Fruit fly (Drosophila melanogaster) whole organism, embryonic: ENCODE results near the gene CG8034.

Experiments used
- Awh ChIP-seq: fragments of 200-800 bp; sonication (Bioruptor generic); IDR thresholded peaks from 2 replicates; pipeline ENCODE4, ENCODE4 v1.3.6; 2022; ENCODE audit warnings: missing biosample characterization, missing genetic modification characterization
- Bgb ChIP-seq: fragments of 200-800 bp; sonication (Bioruptor generic); IDR thresholded peaks from 2 replicates; pipeline ENCODE4 v1.3.6; 2022; ENCODE audit warnings: missing biosample characterization, missing genetic modification characterization; ENCODE audit not compliant: partially characterized antibody
- Blimp-1 ChIP-seq: fragments of 200-800 bp; sonication (Bioruptor generic); optimal IDR thresholded peaks from 3 replicates; lab custom pipeline; 2018; ENCODE audit warnings: missing biosample characterization, missing genetic modification characterization, mild to moderate bottlenecking, moderate library complexity, missing genetic modification reagents
- CG12236 ChIP-seq: fragments of 200-800 bp; sonication (Bioruptor generic); optimal IDR thresholded peaks from 2 replicates; lab custom pipeline; 2016; ENCODE audit warnings: missing biosample characterization, missing genetic modification characterization
- CG13287 ChIP-seq: fragments of 200-800 bp; sonication (Bioruptor generic); IDR thresholded peaks from 2 replicates; pipeline ENCODE4 v1.3.6; 2022; ENCODE audit warnings: missing biosample characterization, missing genetic modification characterization; ENCODE audit not compliant: partially characterized antibody
- CG14710 ChIP-seq: fragments of 200-800 bp; sonication (Bioruptor generic); optimal IDR thresholded peaks from 3 replicates; lab custom pipeline; 2019; ENCODE audit warnings: missing biosample characterization, mild to moderate bottlenecking, missing genetic modification characterization, moderate library complexity
- CG14965 ChIP-seq: fragments of 200-800 bp; sonication (Bioruptor generic); optimal IDR thresholded peaks from 2 replicates; lab custom pipeline; 2016; ENCODE audit warnings: missing biosample characterization, missing genetic modification characterization, borderline replicate concordance
- CG1602 ChIP-seq: fragments of 200-800 bp; sonication (Bioruptor generic); optimal IDR thresholded peaks from 3 replicates; lab custom pipeline; 2016; ENCODE audit warnings: missing biosample characterization, missing genetic modification characterization
- CG17568 ChIP-seq: fragments of 200-800 bp; sonication (Bioruptor generic); optimal IDR thresholded peaks from 2 replicates; lab custom pipeline; 2018; ENCODE audit warnings: missing biosample characterization, mild to moderate bottlenecking, missing genetic modification characterization, moderate library complexity
- CG17612 ChIP-seq: fragments of 200-800 bp; sonication (Bioruptor generic); IDR thresholded peaks from 2 replicates; pipeline ENCODE4 v1.3.6; 2022; ENCODE audit warnings: missing biosample characterization, missing genetic modification characterization
- CG32532 ChIP-seq: fragments of 200-800 bp; sonication (Bioruptor generic); IDR thresholded peaks from 2 replicates; pipeline ENCODE4 v1.3.6; 2022; ENCODE audit warnings: missing biosample characterization, missing genetic modification characterization
- CG4404 ChIP-seq: fragments of 200-800 bp; sonication (Bioruptor generic); IDR thresholded peaks from 2 replicates; pipeline ENCODE4 v1.3.6; 2022; ENCODE audit warnings: missing biosample characterization, missing genetic modification characterization
- CG6175 ChIP-seq: fragments of 200-800 bp; sonication (Bioruptor generic); IDR thresholded peaks from 3 replicates; pipeline ENCODE4 v1.3.6; 2022; ENCODE audit warnings: missing biosample characterization, missing genetic modification characterization
- CG6854 ChIP-seq: fragments of 200-800 bp; sonication (Bioruptor generic); optimal IDR thresholded peaks from 3 replicates; lab custom pipeline; 2017; ENCODE audit warnings: missing biosample characterization, mild to moderate bottlenecking, missing genetic modification characterization
- CoRest ChIP-seq: fragments of 200-800 bp; sonication (Bioruptor generic); optimal IDR thresholded peaks from 3 replicates; lab custom pipeline; 2018; ENCODE audit warnings: missing biosample characterization, mild to moderate bottlenecking, missing genetic modification characterization, moderate library complexity
- E2f2 ChIP-seq: fragments of 200-800 bp; sonication (Bioruptor generic); IDR thresholded peaks from 2 replicates; pipeline ENCODE4 v1.3.6; 2022; ENCODE audit warnings: missing biosample characterization, missing genetic modification characterization
- Ets65A ChIP-seq: fragments of 200-800 bp; sonication (Bioruptor generic); peaks from one replicate; lab custom pipeline; 2016; ENCODE audit warnings: missing biosample characterization, missing genetic modification characterization
- Hr3 ChIP-seq: fragments of 200-800 bp; sonication (Bioruptor generic); optimal IDR thresholded peaks from 3 replicates; lab custom pipeline; 2016; ENCODE audit warnings: missing biosample characterization, missing genetic modification characterization
- Hr39 ChIP-seq: fragments of >200 bp; optimal IDR thresholded peaks from 2 replicates; lab custom pipeline; 2017
- Opbp ChIP-seq: fragments of 200-800 bp; sonication (Bioruptor generic); IDR thresholded peaks from 3 replicates; pipeline ENCODE4 v1.3.6; 2022; ENCODE audit warnings: missing biosample characterization, missing genetic modification characterization; ENCODE audit not compliant: partially characterized antibody
- PHDP ChIP-seq: fragments of 200-800 bp; sonication (Bioruptor generic); optimal IDR thresholded peaks from 3 replicates; lab custom pipeline; 2018; ENCODE audit warnings: missing biosample characterization, mild to moderate bottlenecking, missing genetic modification characterization, moderate library complexity
- Poxn ChIP-seq: fragments of 200-800 bp; sonication (Bioruptor generic); IDR thresholded peaks from 2 replicates; pipeline ENCODE4 v1.3.6; 2022; ENCODE audit warnings: missing biosample characterization, missing genetic modification characterization
- Sry-δ ChIP-seq: fragments of 200-800 bp; sonication (Bioruptor generic); optimal IDR thresholded peaks from 2 replicates; lab custom pipeline; 2016; ENCODE audit warnings: missing biosample characterization, missing genetic modification characterization
- Trl ChIP-seq, 3 experiments: fragments of >200 bp in 2 of 3; fragments of 200-800 bp in 1 of 3; sonication (Bioruptor generic) in 1 of 3; optimal IDR thresholded peaks; 2 replicates in 1 of 3; 3 replicates in 2 of 3; lab custom pipeline; 2016 to 2017; ENCODE audit warnings: missing biosample characterization in 1 of 3, missing genetic modification characterization in 1 of 3
- ab ChIP-seq: fragments of 200-800 bp; sonication (Bioruptor generic); optimal IDR thresholded peaks from 2 replicates; lab custom pipeline; 2016; ENCODE audit warnings: missing biosample characterization, missing genetic modification characterization
- ac ChIP-seq: fragments of 200-800 bp; sonication (Bioruptor generic); optimal IDR thresholded peaks from 3 replicates; lab custom pipeline; 2017; ENCODE audit warnings: missing biosample characterization, mild to moderate bottlenecking, missing genetic modification characterization
- al ChIP-seq: fragments of 200-800 bp; sonication (Bioruptor generic); IDR thresholded peaks from 2 replicates; pipeline ENCODE4 v1.3.6; 2022; ENCODE audit warnings: missing biosample characterization, missing genetic modification characterization
- bsh ChIP-seq, 2 experiments: fragments of 200-800 bp; sonication (Bioruptor generic); optimal IDR thresholded peaks; 2 replicates each; lab custom pipeline; 2017 to 2018; ENCODE audit warnings: mild to moderate bottlenecking in 2 of 2, missing biosample characterization in 2 of 2, missing genetic modification characterization in 2 of 2, moderate library complexity in 1 of 2
- caup ChIP-seq: fragments of 200-800 bp; sonication (Bioruptor generic); optimal IDR thresholded peaks from 3 replicates; lab custom pipeline; 2017; ENCODE audit warnings: missing biosample characterization, mild to moderate bottlenecking, missing genetic modification characterization, moderate library complexity; ENCODE audit not compliant: severe bottlenecking
- chif ChIP-seq, 2 experiments: fragments of 200-800 bp; sonication (Bioruptor generic); optimal IDR thresholded peaks; 3 replicates each; lab custom pipeline; 2016; ENCODE audit warnings: missing biosample characterization in 2 of 2, missing genetic modification characterization in 2 of 2
- crp ChIP-seq, 2 experiments: fragments of 200-800 bp; sonication (Bioruptor generic); optimal IDR thresholded peaks; 2 replicates in 1 of 2; 3 replicates in 1 of 2; lab custom pipeline; 2017; ENCODE audit warnings: missing biosample characterization in 2 of 2, missing genetic modification characterization in 2 of 2, mild to moderate bottlenecking in 1 of 2, moderate library complexity in 1 of 2
- dpn ChIP-seq, 2 experiments: fragments of 200-800 bp; sonication (Bioruptor generic); optimal IDR thresholded peaks; 3 replicates each; lab custom pipeline; 2016; ENCODE audit warnings: missing biosample characterization in 2 of 2, missing genetic modification characterization in 2 of 2
- en ChIP-seq: fragments of 200-800 bp; sonication (Bioruptor generic); optimal IDR thresholded peaks from 2 replicates; lab custom pipeline; 2016; ENCODE audit warnings: missing biosample characterization, missing genetic modification characterization
- ewg ChIP-seq: fragments of 200-800 bp; sonication (Bioruptor generic); optimal IDR thresholded peaks from 3 replicates; lab custom pipeline; 2017; ENCODE audit warnings: mild to moderate bottlenecking, missing biosample characterization, missing genetic modification reagents, missing genetic modification characterization
- gfzf ChIP-seq: fragments of 200-800 bp; sonication (Bioruptor generic); optimal IDR thresholded peaks from 2 replicates; lab custom pipeline; 2016; ENCODE audit warnings: missing biosample characterization, mild to moderate bottlenecking, missing genetic modification characterization, moderate library complexity
- ham ChIP-seq: fragments of 200-800 bp; sonication (Bioruptor generic); IDR thresholded peaks from 2 replicates; pipeline ENCODE4 v1.3.6; 2022; ENCODE audit warnings: missing biosample characterization, missing genetic modification characterization
- inv ChIP-seq: fragments of 200-800 bp; sonication (Bioruptor generic); IDR thresholded peaks from 2 replicates; pipeline ENCODE4 v1.3.6; 2022; ENCODE audit warnings: missing biosample characterization, missing genetic modification characterization; ENCODE audit not compliant: partially characterized antibody
- jing ChIP-seq: fragments of 200-800 bp; sonication (Bioruptor generic); optimal IDR thresholded peaks from 2 replicates; lab custom pipeline; 2018; ENCODE audit warnings: missing biosample characterization, mild to moderate bottlenecking, missing genetic modification characterization
- lilli ChIP-seq: fragments of 200-800 bp; sonication (Bioruptor generic); optimal IDR thresholded peaks from 3 replicates; lab custom pipeline; 2016; ENCODE audit warnings: missing biosample characterization, missing genetic modification characterization
- lola ChIP-seq, 3 experiments: fragments of >200 bp in 2 of 3; fragments of 200-800 bp in 1 of 3; sonication (Bioruptor generic) in 1 of 3; optimal IDR thresholded peaks; 2 replicates each; lab custom pipeline; 2017 to 2019; ENCODE audit warnings: missing biosample characterization in 3 of 3, missing genetic modification characterization in 3 of 3, mild to moderate bottlenecking in 1 of 3, moderate library complexity in 1 of 3
- mirr ChIP-seq: fragments of 200-800 bp; sonication (Bioruptor generic); optimal IDR thresholded peaks from 3 replicates; lab custom pipeline; 2018; ENCODE audit warnings: missing biosample characterization, mild to moderate bottlenecking, missing genetic modification characterization
- pho ChIP-seq: fragments of 200-800 bp; sonication (Bioruptor generic); optimal IDR thresholded peaks from 2 replicates; lab custom pipeline; 2016; ENCODE audit warnings: missing biosample characterization, missing genetic modification characterization
- ro ChIP-seq: fragments of 200-800 bp; sonication (Bioruptor generic); IDR thresholded peaks from 2 replicates; pipeline ENCODE4 v1.3.6; 2022; ENCODE audit warnings: missing biosample characterization, missing genetic modification characterization
- scrt ChIP-seq: fragments of 200-800 bp; sonication (Bioruptor generic); optimal IDR thresholded peaks from 2 replicates; lab custom pipeline; 2018; ENCODE audit warnings: missing biosample characterization, mild to moderate bottlenecking, missing genetic modification characterization, moderate library complexity
- sug ChIP-seq: fragments of 200-800 bp; optimal IDR thresholded peaks from 2 replicates; lab custom pipeline; 2019; ENCODE audit warnings: missing biosample characterization, mild to moderate bottlenecking, missing genetic modification characterization, moderate library complexity
- tap ChIP-seq: fragments of 200-800 bp; optimal IDR thresholded peaks from 3 replicates; lab custom pipeline; 2019; ENCODE audit warnings: missing biosample characterization, mild to moderate bottlenecking, missing genetic modification characterization, moderate library complexity
- vfl ChIP-seq: fragments of 200-800 bp; sonication (Bioruptor generic); optimal IDR thresholded peaks from 2 replicates; lab custom pipeline; 2016; ENCODE audit warnings: missing biosample characterization, missing genetic modification characterization
- zen ChIP-seq: fragments of 200-800 bp; sonication (Bioruptor generic); optimal IDR thresholded peaks from 3 replicates; lab custom pipeline; 2018; ENCODE audit warnings: missing biosample characterization, mild to moderate bottlenecking, missing genetic modification characterization, moderate library complexity

The CG8034 gene

DNA sequence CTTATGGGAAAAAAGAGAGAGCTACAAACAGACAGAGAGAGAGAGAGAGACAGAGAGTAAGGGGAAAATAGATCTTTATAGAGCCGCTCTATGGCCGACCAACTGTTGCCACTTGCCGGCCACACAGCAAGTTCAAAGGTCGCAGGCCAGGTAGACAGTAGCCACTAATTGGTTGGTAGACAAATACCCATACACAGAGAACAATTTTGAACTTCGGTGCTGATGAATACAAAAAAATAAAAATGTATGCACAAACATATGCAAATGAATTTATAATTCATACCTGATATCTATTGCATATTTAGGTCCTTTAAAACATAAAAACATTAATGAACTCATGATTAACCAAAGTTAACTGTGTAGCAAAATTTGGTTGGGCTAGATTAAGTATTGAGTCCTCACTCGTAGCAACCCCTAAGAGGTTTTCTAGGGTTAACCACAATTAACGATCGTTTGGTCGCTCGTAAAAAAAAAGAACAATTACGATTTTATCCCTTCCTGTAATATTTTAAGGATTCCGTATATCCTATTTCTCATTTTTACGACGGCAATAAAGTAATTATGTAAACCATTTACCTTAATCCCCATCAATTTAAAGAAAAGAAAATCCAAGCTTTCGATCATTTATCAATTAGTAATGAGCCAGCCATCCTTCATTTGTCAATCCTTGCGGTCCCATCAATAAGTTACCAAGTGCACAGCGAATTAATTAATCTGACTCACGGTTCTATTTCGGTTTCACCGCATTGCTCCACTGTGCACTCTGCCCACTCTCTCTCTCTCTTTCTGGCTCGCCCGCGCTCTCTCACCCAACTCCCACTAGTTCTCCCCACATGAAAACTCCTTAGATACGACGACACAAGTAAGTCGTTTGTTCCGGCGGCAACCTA is 25.2 kb upstream of the CG8034 start (continued):
- TF ChIP-seq gfzf, result no peak
- no peak for TF ChIP-seq E2f2 (GFP tag; lab: Robert Waterston, UW)
- no peak for TF ChIP-seq CG6175 (GFP tag; lab: Robert Waterston, UW)
- no peak for TF ChIP-seq jing
- no peak for TF ChIP-seq Sry-δ (GFP tag; lab: Kevin White, UChicago)
- TF ChIP-seq CG12236 (GFP tag; lab: Kevin White, UChicago), result no peak
- TF ChIP-seq zen, result peak; percentile 73
- peak; percentile 70 to 71 for TF ChIP-seq Trl (optimal IDR thresholded peaks at IDR 0.05; lab: Kevin White, UChicago)
- no peak for TF ChIP-seq Trl (GFP tag; optimal IDR thresholded peaks at IDR 0.05; lab: Kevin White, UChicago)
- 0 out of 2 replicates have a peak, but pooled peaks have one; percentile 24 for TF ChIP-seq Awh (GFP tag; lab: Robert Waterston, UW)
- no peak for TF ChIP-seq scrt (GFP tag; lab: Kevin White, UChicago)
- TF ChIP-seq CG6854, result no peak
- TF ChIP-seq CG1602, result no peak
- TF ChIP-seq Hr39 (lab: Kevin White, UChicago), result no peak
- no peak for TF ChIP-seq CoRest (tag; lab: Kevin White, UChicago)
- TF ChIP-seq ro (GFP tag; lab: Robert Waterston, UW), result no peak
- TF ChIP-seq CG17612 (GFP tag; lab: Robert Waterston, UW), result no peak
- peak in 1 of 3 experiments; percentile 22 for TF ChIP-seq lola (GFP tag; optimal IDR thresholded peaks at IDR 0.05; lab: Kevin White, UChicago)
- no peak for TF ChIP-seq ab (GFP tag; lab: Kevin White, UChicago)
- no peak for TF ChIP-seq sug (tag; lab: Kevin White, UChicago)
- no peak for TF ChIP-seq crp (GFP tag; optimal IDR thresholded peaks at IDR 0.05; lab: Kevin White, UChicago)
- no peak for TF ChIP-seq dpn (GFP tag; optimal IDR thresholded peaks at IDR 0.05; lab: Kevin White, UChicago)
- TF ChIP-seq chif (GFP tag; optimal IDR thresholded peaks at IDR 0.05; lab: Kevin White, UChicago), result peak in 1 of 2 experiments; percentile 4
- no peak for TF ChIP-seq Hr3 (GFP tag; lab: Kevin White, UChicago)
- no peak for TF ChIP-seq inv
- peak; percentile 92 for TF ChIP-seq Ets65A (GFP tag; lab: Kevin White, UChicago)
- no peak for TF ChIP-seq Opbp (GFP tag; lab: Robert Waterston, UW)
- no peak for TF ChIP-seq tap
- peak; percentile 53 for TF ChIP-seq CG4404 (GFP tag; lab: Robert Waterston, UW)
- no peak for TF ChIP-seq Blimp-1 (GFP tag; lab: Kevin White, UChicago)
- peak; percentile 29 for TF ChIP-seq CG14710
- TF ChIP-seq lilli (GFP tag; lab: Kevin White, UChicago), result no peak
- no peak for TF ChIP-seq PHDP (tag; lab: Kevin White, UChicago)
- peak; percentile 28 for TF ChIP-seq ac (GFP tag; lab: Kevin White, UChicago)
- no peak for TF ChIP-seq al (GFP tag; lab: Robert Waterston, UW)
- no peak for TF ChIP-seq CG17568 (GFP tag; lab: Kevin White, UChicago)
- TF ChIP-seq Bgb (GFP tag; lab: Robert Waterston, UW), result 0 out of 2 replicates have a peak, but pooled peaks have one; percentile 19
- TF ChIP-seq ham, result no peak
- TF ChIP-seq Poxn (GFP tag; lab: Robert Waterston, UW), result no peak
- no peak for TF ChIP-seq mirr (GFP tag; lab: Kevin White, UChicago)
- TF ChIP-seq caup (GFP tag; lab: Kevin White, UChicago), result no peak
- no peak for TF ChIP-seq vfl
- no peak for TF ChIP-seq en
- TF ChIP-seq CG32532 (GFP tag; lab: Robert Waterston, UW), result no peak
- no peak for TF ChIP-seq pho
- TF ChIP-seq CG14965 (GFP tag; lab: Kevin White, UChicago), result no peak
- no peak for TF ChIP-seq CG13287 (GFP tag; lab: Robert Waterston, UW)
- TF ChIP-seq ewg, result no peak
- no peak for TF ChIP-seq bsh (GFP tag; optimal IDR thresholded peaks at IDR 0.05; lab: Kevin White, UChicago)
